Worm (Caenorhabditis elegans): ENCODE results near the gene F23G4.1.

DNA sequence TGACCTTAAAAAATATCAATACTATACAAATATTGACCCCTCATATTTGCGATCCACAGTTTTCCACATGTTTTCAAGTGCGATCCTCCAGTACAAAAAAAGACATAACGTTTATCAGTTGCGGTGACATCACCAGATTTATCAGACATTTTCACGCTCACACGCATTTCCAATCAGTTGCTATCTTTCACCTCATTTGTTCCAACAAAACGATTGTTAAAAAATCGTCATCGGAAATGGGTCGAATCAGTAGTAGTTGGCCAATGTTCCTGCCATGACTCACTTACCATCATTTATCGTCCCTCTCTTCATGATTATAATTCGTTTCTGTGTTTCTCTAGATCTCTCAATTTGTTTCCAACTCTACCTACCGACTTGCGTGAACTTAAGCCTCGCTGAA is 51.3 kb downstream of the F23G4.1 start:
- TF ChIP-seq lsy-2 (tag; optimal IDR thresholded peaks at IDR 0.05) (no peak), ztf-11 (tag; optimal IDR thresholded peaks at IDR 0.05) (no peak), lin-13 (tag; optimal IDR thresholded peaks at IDR 0.05) (no peak), nhr-237 (tag; optimal IDR thresholded peaks at IDR 0.05) (no peak)
